Worm (Caenorhabditis elegans) whole organism, late embryonic: ENCODE results near the gene F47B10.8.

Experiments
- C08G9.2 ChIP-seq: sonication (generic microtip); optimal IDR thresholded peaks from 2 replicates; lab custom pipeline; 2016; ENCODE audit warnings: mild to moderate bottlenecking, missing genetic modification characterization, moderate library complexity, missing compliant biosample characterization
- F13H6.1 ChIP-seq: sonication (generic microtip); optimal IDR thresholded peaks from 2 replicates; lab custom pipeline; 2016; ENCODE audit warnings: missing genetic modification characterization, missing compliant biosample characterization
- K02D7.2 ChIP-seq: sonication (generic microtip); optimal IDR thresholded peaks from 2 replicates; lab custom pipeline; 2017; ENCODE audit warnings: mild to moderate bottlenecking, missing genetic modification characterization, missing compliant biosample characterization
- K09A11.1 ChIP-seq: sonication (generic microtip); optimal IDR thresholded peaks from 2 replicates; lab custom pipeline; 2017; ENCODE audit warnings: antibody characterized with exemption, mild to moderate bottlenecking, missing genetic modification characterization, missing compliant biosample characterization; ENCODE audit not compliant: insufficient read depth
- T23F11.4 ChIP-seq: fragments of 200-800 bp; sonication (Bioruptor generic); optimal IDR thresholded peaks from 2 replicates; lab custom pipeline; 2018; ENCODE audit warnings: mild to moderate bottlenecking, missing genetic modification characterization, missing compliant biosample characterization
- ceh-14 ChIP-seq: sonication (generic microtip); optimal IDR thresholded peaks from 2 replicates; lab custom pipeline; 2016; ENCODE audit warnings: missing genotype, missing genetic modification characterization, missing compliant biosample characterization
- ceh-18 ChIP-seq: sonication (generic microtip); optimal IDR thresholded peaks from 2 replicates; lab custom pipeline; 2016; ENCODE audit warnings: missing genetic modification characterization, missing compliant biosample characterization
- ceh-31 ChIP-seq: sonication (generic microtip); optimal IDR thresholded peaks from 2 replicates; lab custom pipeline; 2016; ENCODE audit warnings: missing genetic modification characterization, missing compliant biosample characterization
- ceh-45 ChIP-seq: fragments of 200-800 bp; sonication (Bioruptor generic); IDR thresholded peaks from 2 replicates; pipeline ENCODE4 v1.3.6; 2022; ENCODE audit warnings: missing genetic modification reagents, missing genetic modification characterization, missing compliant biosample characterization
- ceh-48 ChIP-seq: sonication (generic microtip); optimal IDR thresholded peaks from 2 replicates; lab custom pipeline; 2016; ENCODE audit warnings: missing genetic modification characterization, inconsistent platforms, missing compliant biosample characterization
- ceh-6 ChIP-seq: fragments of 200-800 bp; sonication (Bioruptor generic); optimal IDR thresholded peaks from 2 replicates; lab custom pipeline; 2018; ENCODE audit warnings: mild to moderate bottlenecking, missing genetic modification characterization, missing compliant biosample characterization
- ceh-9 ChIP-seq: sonication (generic microtip); optimal IDR thresholded peaks from 2 replicates; lab custom pipeline; 2016; ENCODE audit warnings: mild to moderate bottlenecking, missing genetic modification characterization, inconsistent platforms, missing compliant biosample characterization
- dmd-4 ChIP-seq: sonication (generic microtip); optimal IDR thresholded peaks from 2 replicates; lab custom pipeline; 2016; ENCODE audit warnings: borderline replicate concordance, missing genetic modification characterization, missing compliant biosample characterization
- eyg-1 ChIP-seq: sonication (generic microtip); optimal IDR thresholded peaks from 2 replicates; lab custom pipeline; 2016; ENCODE audit warnings: missing genotype, missing genetic modification characterization, missing compliant biosample characterization
- fax-1 ChIP-seq: sonication (generic microtip); optimal IDR thresholded peaks from 2 replicates; lab custom pipeline; 2016; ENCODE audit warnings: missing genotype, missing genetic modification characterization, missing compliant biosample characterization
- fkh-10 ChIP-seq: fragments of 150-350 bp; optimal IDR thresholded peaks from 2 replicates; lab custom pipeline; 2014; ENCODE audit warnings: missing biosample characterization, missing genetic modification reagents, missing genetic modification characterization
- fkh-6 ChIP-seq: sonication (generic microtip); optimal IDR thresholded peaks from 2 replicates; lab custom pipeline; 2016; ENCODE audit warnings: missing genetic modification characterization, missing compliant biosample characterization
- gmeb-2 ChIP-seq: sonication (generic microtip); optimal IDR thresholded peaks from 2 replicates; lab custom pipeline; 2016; ENCODE audit warnings: missing genetic modification characterization, inconsistent platforms, missing compliant biosample characterization
- hlh-15 ChIP-seq: sonication (generic microtip); optimal IDR thresholded peaks from 2 replicates; lab custom pipeline; 2016; ENCODE audit warnings: missing genetic modification characterization, missing compliant biosample characterization
- hlh-8 ChIP-seq: sonication (generic microtip); optimal IDR thresholded peaks from 2 replicates; lab custom pipeline; 2016; ENCODE audit warnings: missing genotype, missing genetic modification characterization, missing compliant biosample characterization
- nfya-1 ChIP-seq: sonication (generic microtip); optimal IDR thresholded peaks from 2 replicates; lab custom pipeline; 2017; ENCODE audit warnings: missing genetic modification characterization, mild to moderate bottlenecking, missing compliant biosample characterization, antibody characterized with exemption, moderate library complexity
- nhr-11 ChIP-seq: fragments of 150-350 bp; optimal IDR thresholded peaks from 2 replicates; lab custom pipeline; 2014; ENCODE audit warnings: missing biosample characterization, missing genetic modification characterization
- npax-4 ChIP-seq: sonication (generic microtip); optimal IDR thresholded peaks from 2 replicates; lab custom pipeline; 2016; ENCODE audit warnings: missing genetic modification characterization, missing compliant biosample characterization
- pax-1 ChIP-seq: fragments of 150-350 bp; optimal IDR thresholded peaks from 2 replicates; lab custom pipeline; 2014; ENCODE audit warnings: missing biosample characterization, missing genetic modification characterization
- pha-2 ChIP-seq: sonication (generic microtip); optimal IDR thresholded peaks from 2 replicates; lab custom pipeline; 2017; ENCODE audit warnings: mild to moderate bottlenecking, missing genetic modification characterization, missing compliant biosample characterization
- pha-4 ChIP-seq: fragments of 150-350 bp; optimal IDR thresholded peaks from 2 replicates; lab custom pipeline; 2018; ENCODE audit warnings: missing biosample characterization, missing genetic modification reagents, missing genetic modification characterization
- pqm-1 ChIP-seq: sonication (generic microtip); optimal IDR thresholded peaks from 2 replicates; lab custom pipeline; 2016; ENCODE audit warnings: missing genetic modification characterization, missing compliant biosample characterization
- rnt-1 ChIP-seq: sonication (generic microtip); optimal IDR thresholded peaks from 2 replicates; lab custom pipeline; 2016; ENCODE audit warnings: missing genetic modification characterization, missing compliant biosample characterization
- sox-2 ChIP-seq: fragments of 200-800 bp; sonication (Bioruptor generic); IDR thresholded peaks from 2 replicates; pipeline ENCODE4 v1.3.6; 2022; ENCODE audit warnings: missing genetic modification reagents, missing genetic modification characterization, missing compliant biosample characterization
- sox-4 ChIP-seq: sonication (generic microtip); optimal IDR thresholded peaks from 2 replicates; lab custom pipeline; 2017; ENCODE audit warnings: mild to moderate bottlenecking, missing genetic modification characterization, inconsistent platforms, missing compliant biosample characterization
- tbx-2 ChIP-seq: sonication (generic microtip); optimal IDR thresholded peaks from 2 replicates; lab custom pipeline; 2016; ENCODE audit warnings: missing genetic modification characterization, missing compliant biosample characterization
- tbx-7 ChIP-seq: sonication (generic microtip); optimal IDR thresholded peaks from 2 replicates; lab custom pipeline; 2016; ENCODE audit warnings: missing genotype, missing genetic modification characterization, missing compliant biosample characterization
- ttx-3 ChIP-seq: sonication (generic microtip); optimal IDR thresholded peaks from 2 replicates; lab custom pipeline; 2016; ENCODE audit warnings: missing genetic modification reagents, missing genetic modification characterization, missing compliant biosample characterization
- unc-42 ChIP-seq: sonication (generic microtip); optimal IDR thresholded peaks from 2 replicates; lab custom pipeline; 2016; ENCODE audit warnings: missing genotype, missing genetic modification characterization, missing compliant biosample characterization
- zip-5 ChIP-seq: sonication (generic microtip); optimal IDR thresholded peaks from 2 replicates; lab custom pipeline; 2016; ENCODE audit warnings: missing genetic modification characterization, missing compliant biosample characterization
- ztf-16 ChIP-seq: sonication (generic microtip); optimal IDR thresholded peaks from 2 replicates; lab custom pipeline; 2017; ENCODE audit warnings: missing genetic modification characterization, missing compliant biosample characterization

The F47B10.8 gene

DNA sequence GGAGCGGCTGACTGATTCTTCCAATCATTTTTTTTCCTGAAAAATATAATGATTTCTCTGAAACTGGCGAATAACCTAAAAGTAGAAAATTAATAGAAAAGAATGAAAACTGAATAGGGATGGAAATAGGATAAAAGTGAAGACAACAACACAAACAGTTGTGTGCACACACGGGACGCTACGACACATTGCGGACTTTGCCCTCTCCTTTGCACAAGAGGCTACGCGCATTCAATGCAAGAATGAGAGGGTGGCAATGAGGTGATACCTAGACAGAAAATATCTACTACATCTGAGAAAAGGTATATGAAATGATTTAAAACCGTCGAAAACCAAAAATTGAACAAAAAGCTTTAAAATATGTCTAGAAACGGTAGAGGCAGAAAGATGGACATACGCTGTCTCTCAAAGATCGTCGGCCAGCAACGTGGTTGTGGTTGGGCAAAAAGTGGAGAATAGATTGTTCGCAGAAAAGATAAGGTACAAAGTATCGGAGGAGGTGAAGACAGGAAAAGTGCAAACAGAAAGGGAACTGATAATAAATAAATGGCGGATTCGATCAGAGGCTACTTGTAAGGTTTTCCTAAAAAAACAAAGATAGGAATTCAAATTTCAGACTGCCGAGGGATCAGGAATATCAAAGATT lies 10.4 kb downstream of the F47B10.8 start, which contains the start of gene suca-1 (continued):
- TF ChIP-seq hlh-15 (no peak), K09A11.1 (no peak), pax-1 (tag; lab: Kevin White, UChicago) (no peak), ceh-18 (tag; lab: Kevin White, UChicago) (peak; percentile 34), T23F11.4 (GFP tag; lab: Kevin White, UChicago) (no peak), ceh-31 (tag; lab: Kevin White, UChicago) (peak; percentile 19), fkh-10 (GFP tag; lab: Kevin White, UChicago) (no peak), unc-42 (tag; lab: Kevin White, UChicago) (peak; percentile 3), C08G9.2 (tag; lab: Kevin White, UChicago) (peak; percentile 8), F13H6.1 (tag; lab: Kevin White, UChicago) (peak; percentile 40), pqm-1 (tag; lab: Kevin White, UChicago) (no peak), hlh-8 (no peak), fkh-6 (no peak), K02D7.2 (tag; lab: Kevin White, UChicago) (peak; percentile 11), ttx-3 (no peak), zip-5 (tag; lab: Kevin White, UChicago) (no peak), gmeb-2 (tag; lab: Kevin White, UChicago) (peak; percentile 14)

DNA sequence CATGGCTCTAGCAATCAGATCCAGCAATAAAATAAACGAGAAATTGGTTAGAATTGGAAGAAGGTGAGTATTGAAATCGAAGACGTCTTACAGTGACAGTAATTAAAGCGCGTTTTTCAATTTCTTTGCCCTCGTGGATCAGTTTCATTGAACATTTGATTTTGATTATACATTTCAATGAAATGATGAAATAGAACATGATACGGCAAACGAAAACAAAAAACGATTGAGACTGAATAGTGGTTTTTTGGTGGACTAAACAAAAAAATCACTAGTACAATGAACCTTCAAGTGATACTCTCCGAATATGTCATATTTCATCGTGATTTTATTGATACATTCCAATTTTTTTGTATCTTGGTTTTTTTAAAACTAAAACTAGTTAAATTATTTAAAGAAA lies 14.1 kb downstream of the F47B10.8 start, which contains the start of gene haly-1:
Gene haly-1, minus strand, starts transcription at position 101 of the 400 bp plus-strand sequence.
- TF ChIP-seq eyg-1 (tag; lab: Kevin White, UChicago) (no peak), ceh-9 (tag; lab: Kevin White, UChicago) (no peak), ceh-18 (tag; lab: Kevin White, UChicago) (no peak), hlh-8 (no peak), nfya-1 (tag; lab: Kevin White, UChicago) (no peak), rnt-1 (tag; lab: Kevin White, UChicago) (no peak), fax-1 (tag; lab: Kevin White, UChicago) (no peak), dmd-4 (tag; lab: Kevin White, UChicago) (no peak), nhr-11 (tag; lab: Kevin White, UChicago) (no peak), npax-4 (tag; lab: Kevin White, UChicago) (no peak), sox-2 (GFP tag; lab: Robert Waterston, UW) (no peak)

DNA sequence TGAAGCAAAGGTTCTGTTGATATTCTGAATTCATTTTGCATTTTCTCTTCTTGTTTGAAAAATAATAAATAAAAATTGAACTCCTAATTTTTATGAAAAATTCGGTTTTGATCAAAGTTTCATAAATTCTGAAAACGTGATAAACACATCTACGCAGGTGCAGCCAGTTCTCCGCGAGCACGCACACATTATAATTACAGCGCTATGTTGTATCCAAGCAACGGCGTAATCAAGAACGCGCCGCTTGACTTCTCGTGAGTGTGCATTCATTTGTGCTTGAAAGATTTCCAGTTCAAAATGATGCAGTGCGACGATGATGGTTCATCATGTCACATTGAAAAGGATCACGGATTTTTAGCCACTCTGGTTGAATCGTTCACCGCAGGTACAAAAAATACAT lies 18.7 kb downstream of the F47B10.8 start, which contains the start of gene F47B10.3:
Gene F47B10.3, plus strand, starts transcription at position 301 of the 400 bp plus-strand sequence.
- TF ChIP-seq ztf-16 = no peak
- TF ChIP-seq sox-4 = no peak

- TF ChIP-seq ceh-45 (GFP tag; lab: Robert Waterston, UW) = no peak
- no peak for TF ChIP-seq ceh-14
- TF ChIP-seq nhr-11 (tag; lab: Kevin White, UChicago) = no peak
- no peak for TF ChIP-seq pha-4 (tag; lab: Kevin White, UChicago)
- no peak for TF ChIP-seq ceh-6 (GFP tag; lab: Kevin White, UChicago)
- TF ChIP-seq unc-42 (tag; lab: Kevin White, UChicago) = no peak
- TF ChIP-seq pha-2 (tag; lab: Kevin White, UChicago) = no peak
Measured at ce11 chrX:10890965-10891364, 19.7 kb downstream of the F47B10.8 start, which contains the start of gene F47B10.4. TSS of gene F47B10.4 (plus strand) at chrX:10891265.

ce11 chrX:10890456-10890855 lies 20.2 kb downstream of the F47B10.8 start, which contains the start of gene F47B10.5:
TSS of gene F47B10.5 (minus strand) at chrX:10890556.
- TF ChIP-seq ceh-45 (GFP tag; lab: Robert Waterston, UW) = no peak
- no peak for TF ChIP-seq ceh-31 (tag; lab: Kevin White, UChicago)
- TF ChIP-seq ceh-6 (GFP tag; lab: Kevin White, UChicago) = no peak
- no peak for TF ChIP-seq sox-2 (GFP tag; lab: Robert Waterston, UW)
- no peak for TF ChIP-seq tbx-7 (tag; lab: Kevin White, UChicago)
- no peak for TF ChIP-seq ztf-16
- no peak for TF ChIP-seq zip-5 (tag; lab: Kevin White, UChicago)
- TF ChIP-seq tbx-2 (tag; lab: Kevin White, UChicago) = no peak
- TF ChIP-seq ceh-48 (tag; lab: Kevin White, UChicago) = no peak
